Fruit fly (Drosophila melanogaster) Kc167 (cell line): ENCODE results near the gene CG4025.

ENCODE experiments used
- Sin3A ChIP-seq: fragments of >200 bp; optimal IDR thresholded peaks from 2 replicates; lab custom pipeline; 2018; ENCODE audit warnings: missing external identifiers
- h ChIP-seq: fragments of >200 bp; optimal IDR thresholded peaks from 3 replicates; lab custom pipeline; 2018; ENCODE audit warnings: missing external identifiers
- psq ChIP-seq: fragments of >200 bp; optimal IDR thresholded peaks from 2 replicates; lab custom pipeline; 2017; ENCODE audit warnings: missing external identifiers

dm6 chrX:2083678-2084162 lies 7.0 kb downstream of the CG4025 start:
- no peak for TF ChIP-seq Sin3A (lab: Kevin White, UChicago)
- no peak for TF ChIP-seq h (lab: Kevin White, UChicago)
- no peak for TF ChIP-seq psq
